Fruit fly (Drosophila melanogaster): ENCODE results near the gene lobo.

DNA sequence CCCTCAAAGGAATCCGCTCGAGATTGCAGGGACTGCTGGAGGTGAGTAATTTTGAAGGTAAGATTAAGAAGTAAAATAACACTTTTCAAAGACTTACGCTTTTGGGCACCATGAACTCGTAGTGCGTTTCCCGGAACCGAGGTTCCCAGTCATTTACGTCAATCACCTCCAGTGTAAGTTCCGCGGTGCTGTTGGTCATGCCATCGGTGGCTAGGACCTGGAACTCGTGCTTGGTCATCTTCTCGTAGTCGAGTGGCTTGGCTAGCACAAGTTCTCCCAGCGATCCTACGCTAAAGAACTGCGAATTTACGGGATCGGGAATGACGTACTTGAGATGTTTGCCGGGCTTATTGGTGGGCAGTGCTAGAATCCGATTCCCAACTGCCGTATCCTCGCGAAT, 31.9 kb upstream of the lobo start:
- TF ChIP-seq Hr96 (GFP tag; optimal IDR thresholded peaks at IDR 0.05) (no peak), pad (GFP tag; optimal IDR thresholded peaks at IDR 0.05) (no peak), CG7101 (tag; optimal IDR thresholded peaks at IDR 0.05) (no peak), CG1620 (GFP tag; optimal IDR thresholded peaks at IDR 0.05) (no peak), tj (GFP tag; optimal IDR thresholded peaks at IDR 0.05) (no peak), ovo (GFP tag; optimal IDR thresholded peaks at IDR 0.05) (no peak)

Data from whole organism, adult.